Worm (Caenorhabditis elegans) whole organism, young adult: ENCODE results near the gene cul-2.

Source experiments
- B0261.1 ChIP-seq: sonication (generic microtip); optimal IDR thresholded peaks from 2 replicates; lab custom pipeline; 2016; ENCODE audit warnings: mild to moderate bottlenecking, missing genetic modification characterization, moderate library complexity, missing compliant biosample characterization
- F22D6.2 ChIP-seq: sonication (generic microtip); optimal IDR thresholded peaks from 2 replicates; lab custom pipeline; 2016; ENCODE audit warnings: mild to moderate bottlenecking, missing genetic modification characterization, missing compliant biosample characterization
- F33H1.4 ChIP-seq: fragments of 200-800 bp; sonication (Bioruptor generic); IDR thresholded peaks from 2 replicates; pipeline ENCODE4 v1.3.6; 2022; ENCODE audit warnings: missing genetic modification reagents, missing genetic modification characterization, missing compliant biosample characterization
- F39B2.1 ChIP-seq: fragments of 200-800 bp; sonication (Bioruptor generic); IDR thresholded peaks from 2 replicates; pipeline ENCODE4 v1.3.6; 2022; ENCODE audit warnings: missing genetic modification reagents, missing genetic modification characterization, missing compliant biosample characterization
- F57C9.4 ChIP-seq: sonication (generic microtip); optimal IDR thresholded peaks from 2 replicates; lab custom pipeline; 2017; ENCODE audit warnings: mild to moderate bottlenecking, missing genetic modification characterization, missing compliant biosample characterization
- K12H6.12 ChIP-seq: fragments of 200-800 bp; sonication (Bioruptor generic); optimal IDR thresholded peaks from 2 replicates; lab custom pipeline; 2018; ENCODE audit warnings: mild to moderate bottlenecking, missing genetic modification characterization, missing compliant biosample characterization
- Y53G8AR.9 ChIP-seq: fragments of 200-800 bp; sonication (Bioruptor generic); conservative IDR thresholded peaks from 2 replicates; pipeline ENCODE4 v1.3.6; 2022; ENCODE audit warnings: missing genetic modification reagents, missing genetic modification characterization, missing compliant biosample characterization
- Y79H2A.3 ChIP-seq: fragments of 200-800 bp; sonication (Bioruptor generic); conservative IDR thresholded peaks from 2 replicates; pipeline ENCODE4 v1.3.6; 2022; ENCODE audit warnings: missing genetic modification reagents, missing genetic modification characterization, missing compliant biosample characterization
- ZK185.1 ChIP-seq: sonication (generic microtip); optimal IDR thresholded peaks from 2 replicates; lab custom pipeline; 2016; ENCODE audit warnings: mild to moderate bottlenecking, missing genetic modification characterization, missing compliant biosample characterization; ENCODE audit not compliant: poor library complexity, severe bottlenecking
- akir-1 ChIP-seq: fragments of 200-800 bp; sonication (Bioruptor generic); optimal IDR thresholded peaks from 2 replicates; lab custom pipeline; 2018; ENCODE audit warnings: mild to moderate bottlenecking, missing genetic modification characterization, moderate library complexity, missing compliant biosample characterization
- ama-1 ChIP-seq, 3 experiments: fragments of 150-350 bp in 1 of 3; sonication (generic microtip) in 2 of 3; optimal IDR thresholded peaks; 2 replicates each; lab custom pipeline; 2014 to 2018; ENCODE audit warnings: missing biosample characterization in 2 of 3, missing genetic modification characterization in 2 of 3, missing genetic modification reagents in 2 of 3
- athp-1 ChIP-seq: sonication (generic microtip); optimal IDR thresholded peaks from 2 replicates; lab custom pipeline; 2017; ENCODE audit warnings: mild to moderate bottlenecking, missing genetic modification characterization, missing compliant biosample characterization
- attf-5 ChIP-seq: fragments of 200-800 bp; sonication (Bioruptor generic); optimal IDR thresholded peaks from 2 replicates; lab custom pipeline; 2018; ENCODE audit warnings: mild to moderate bottlenecking, missing genetic modification characterization, missing compliant biosample characterization
- attf-6 ChIP-seq: fragments of 200-800 bp; sonication (Bioruptor generic); IDR thresholded peaks from 2 replicates; pipeline ENCODE4 v1.3.6; 2022; ENCODE audit warnings: missing genetic modification reagents, missing genetic modification characterization, missing compliant biosample characterization
- bed-1 ChIP-seq: fragments of 200-800 bp; sonication (Bioruptor generic); IDR thresholded peaks from 2 replicates; pipeline ENCODE4 v1.3.6; 2022; ENCODE audit warnings: missing genetic modification reagents, missing genetic modification characterization, missing compliant biosample characterization
- bed-2 ChIP-seq: fragments of 200-800 bp; sonication (Bioruptor generic); IDR thresholded peaks from 2 replicates; pipeline ENCODE4 v1.3.6; 2022; ENCODE audit warnings: missing genetic modification reagents, missing genetic modification characterization, missing compliant biosample characterization
- cebp-2 ChIP-seq: fragments of 200-800 bp; sonication (Bioruptor generic); IDR thresholded peaks from 2 replicates; pipeline ENCODE4 v1.3.6; 2022; ENCODE audit warnings: missing genetic modification characterization, missing compliant biosample characterization
- dpl-1 ChIP-seq: fragments of 150-350 bp; optimal IDR thresholded peaks from 2 replicates; lab custom pipeline; 2014; ENCODE audit warnings: missing biosample characterization, missing genetic modification reagents, missing genetic modification characterization
- efl-1 ChIP-seq: fragments of 150-350 bp; optimal IDR thresholded peaks from 2 replicates; lab custom pipeline; 2014; ENCODE audit warnings: missing biosample characterization, missing genetic modification reagents, missing genetic modification characterization
- egrh-3 ChIP-seq: fragments of 200-800 bp; sonication (Bioruptor generic); IDR thresholded peaks from 2 replicates; pipeline ENCODE4 v1.3.6; 2022; ENCODE audit warnings: missing genetic modification reagents, missing genetic modification characterization, missing compliant biosample characterization
- fkh-3 ChIP-seq: sonication (generic microtip); optimal IDR thresholded peaks from 2 replicates; lab custom pipeline; 2016; ENCODE audit warnings: mild to moderate bottlenecking, missing genetic modification characterization, missing compliant biosample characterization
- hlh-12 ChIP-seq: sonication (generic microtip); optimal IDR thresholded peaks from 2 replicates; lab custom pipeline; 2016; ENCODE audit warnings: missing genetic modification characterization, missing compliant biosample characterization
- hmg-1.2 ChIP-seq: fragments of 200-800 bp; sonication (Bioruptor generic); IDR thresholded peaks from 2 replicates; pipeline ENCODE4 v1.3.6; 2022; ENCODE audit warnings: missing genetic modification reagents, missing genetic modification characterization, missing compliant biosample characterization
- hmg-20 ChIP-seq: fragments of 200-800 bp; sonication (Bioruptor generic); IDR thresholded peaks from 2 replicates; pipeline ENCODE4 v1.3.6; 2022; ENCODE audit warnings: missing genetic modification reagents, missing genetic modification characterization, missing compliant biosample characterization
- hsf-1 ChIP-seq: fragments of 200-800 bp; sonication (Bioruptor generic); IDR thresholded peaks from 2 replicates; pipeline ENCODE4 v1.3.6; 2022; ENCODE audit warnings: missing genetic modification reagents, missing genetic modification characterization, missing compliant biosample characterization
- let-607 ChIP-seq, 2 experiments: fragments of 200-800 bp in 1 of 2; sonication (Bioruptor generic) in 1 of 2; sonication (generic microtip) in 1 of 2; optimal IDR thresholded peaks; 2 replicates each; lab custom pipeline; 2016 to 2018; ENCODE audit warnings: mild to moderate bottlenecking in 2 of 2, missing compliant biosample characterization in 2 of 2, missing genetic modification characterization in 2 of 2, moderate library complexity in 2 of 2, missing genotype in 1 of 2
- lir-1 ChIP-seq: fragments of 200-800 bp; sonication (Bioruptor generic); conservative IDR thresholded peaks from 2 replicates; pipeline ENCODE4 v1.3.6; 2022; ENCODE audit warnings: missing genetic modification reagents, missing genetic modification characterization, missing compliant biosample characterization
- lsl-1 ChIP-seq: fragments of 200-800 bp; sonication (Bioruptor generic); optimal IDR thresholded peaks from 2 replicates; lab custom pipeline; 2018; ENCODE audit warnings: mild to moderate bottlenecking, missing genetic modification characterization, moderate library complexity, missing compliant biosample characterization
- madf-10 ChIP-seq: sonication (generic microtip); optimal IDR thresholded peaks from 2 replicates; lab custom pipeline; 2016; ENCODE audit warnings: mild to moderate bottlenecking, missing genetic modification characterization, missing compliant biosample characterization
- mes-4 ChIP-seq: sonication (generic microtip); optimal IDR thresholded peaks from 2 replicates; lab custom pipeline; 2016; ENCODE audit warnings: missing genotype, missing genetic modification characterization, missing compliant biosample characterization
- nfyb-1 ChIP-seq: fragments of 200-800 bp; sonication (Bioruptor generic); IDR thresholded peaks from 2 replicates; pipeline ENCODE4 v1.3.6; 2022; ENCODE audit warnings: missing genetic modification reagents, missing genetic modification characterization, missing compliant biosample characterization
- nhr-179 ChIP-seq: sonication (generic microtip); optimal IDR thresholded peaks from 2 replicates; lab custom pipeline; 2016; ENCODE audit warnings: mild to moderate bottlenecking, missing genetic modification characterization, missing compliant biosample characterization
- nhr-27 ChIP-seq: fragments of 200-800 bp; sonication (Bioruptor generic); optimal IDR thresholded peaks from 2 replicates; lab custom pipeline; 2018; ENCODE audit warnings: mild to moderate bottlenecking, missing genetic modification characterization, moderate library complexity, missing compliant biosample characterization
- nhr-90 ChIP-seq: sonication (generic microtip); optimal IDR thresholded peaks from 2 replicates; lab custom pipeline; 2016; ENCODE audit warnings: missing genotype, mild to moderate bottlenecking, missing genetic modification characterization, missing compliant biosample characterization
- pbrm-1 ChIP-seq: fragments of 200-800 bp; sonication (Bioruptor generic); IDR thresholded peaks from 2 replicates; pipeline ENCODE4 v1.3.6; 2022; ENCODE audit warnings: missing genetic modification reagents, missing genetic modification characterization, missing compliant biosample characterization
- rcor-1 ChIP-seq: fragments of 200-800 bp; sonication (Bioruptor generic); IDR thresholded peaks from 2 replicates; pipeline ENCODE4 v1.3.6; 2022; ENCODE audit warnings: missing genetic modification reagents, missing genetic modification characterization, missing compliant biosample characterization
- repo-1 ChIP-seq: sonication (generic microtip); optimal IDR thresholded peaks from 2 replicates; lab custom pipeline; 2017; ENCODE audit warnings: mild to moderate bottlenecking, missing genetic modification characterization, missing compliant biosample characterization
- sea-2 ChIP-seq: fragments of 200-800 bp; sonication (Bioruptor generic); IDR thresholded peaks from 2 replicates; pipeline ENCODE4 v1.3.6; 2022; ENCODE audit warnings: missing genetic modification characterization, missing compliant biosample characterization
- snpc-1.1 ChIP-seq: sonication (generic microtip); optimal IDR thresholded peaks from 2 replicates; lab custom pipeline; 2017; ENCODE audit warnings: missing genetic modification characterization, mild to moderate bottlenecking, missing compliant biosample characterization, antibody characterized with exemption, moderate library complexity, missing genotype, missing genetic modification reagents; ENCODE audit not compliant: insufficient read depth
- unc-130 ChIP-seq: sonication (generic microtip); optimal IDR thresholded peaks from 2 replicates; lab custom pipeline; 2016; ENCODE audit warnings: missing genetic modification reagents, missing genetic modification characterization, missing compliant biosample characterization
- zim-3 ChIP-seq: sonication (generic microtip); optimal IDR thresholded peaks from 2 replicates; lab custom pipeline; 2017; ENCODE audit warnings: mild to moderate bottlenecking, missing genetic modification characterization, moderate library complexity, missing compliant biosample characterization
- ztf-26 ChIP-seq: sonication (generic microtip); optimal IDR thresholded peaks from 2 replicates; lab custom pipeline; 2017; ENCODE audit warnings: missing genetic modification characterization, missing compliant biosample characterization

The cul-2 gene

ce11 chrIII:13701691-13702090 lies 14.6 kb downstream of the cul-2 start, which contains the start of gene lit-1 (continued):
- TF ChIP-seq K12H6.12 (tag; lab: Kevin White, UChicago) (no peak), ZK185.1 (no peak), sea-2 (GFP tag; lab: Robert Waterston, UW) (no peak), B0261.1 (tag; lab: Kevin White, UChicago) (no peak), Y79H2A.3 (GFP tag; lab: Robert Waterston, UW) (no peak)

- peak; percentile 31; the same call in 1 of the 2 replicates for TF ChIP-seq nfyb-1 (GFP tag; lab: Robert Waterston, UW)
- TF ChIP-seq rcor-1 = no peak
Measured at ce11 chrIII:13708415-13708814, 21.3 kb downstream of the cul-2 start.

- no peak for TF ChIP-seq Y79H2A.3 (GFP tag; lab: Robert Waterston, UW)
- TF ChIP-seq ztf-26 (tag; lab: Kevin White, UChicago) = peak; percentile 8
Measured at ce11 chrIII:13709122-13709521, 22.1 kb downstream of the cul-2 start.

ce11 chrIII:13710666-13711065 lies 23.6 kb downstream of the cul-2 start:
- TF ChIP-seq Y53G8AR.9 (GFP tag; lab: Robert Waterston, UW) = no peak
- TF ChIP-seq lsl-1 = no peak
- TF ChIP-seq F33H1.4 (GFP tag; lab: Robert Waterston, UW) = no peak
- no peak for TF ChIP-seq F57C9.4 (tag; lab: Kevin White, UChicago)
- TF ChIP-seq zim-3 (tag; lab: Kevin White, UChicago) = no peak
- no peak for TF ChIP-seq akir-1 (GFP tag; lab: Kevin White, UChicago)
- TF ChIP-seq nhr-27 = no peak
- TF ChIP-seq ama-1 (optimal IDR thresholded peaks at IDR 0.05; lab: Kevin White, UChicago) = no peak
- no peak for TF ChIP-seq ama-1 (GFP tag; optimal IDR thresholded peaks at IDR 0.05; lab: Kevin White, UChicago)
- TF ChIP-seq lir-1 = no peak
- TF ChIP-seq hlh-12 (tag; lab: Kevin White, UChicago) = no peak
- TF ChIP-seq hsf-1 (GFP tag; lab: Robert Waterston, UW) = no peak
- TF ChIP-seq athp-1 (tag; lab: Kevin White, UChicago) = no peak
- TF ChIP-seq efl-1 = no peak
- TF ChIP-seq attf-6 (GFP tag; lab: Robert Waterston, UW) = no peak
- TF ChIP-seq F39B2.1 (GFP tag; lab: Robert Waterston, UW) = no peak
- no peak for TF ChIP-seq madf-10 (tag; lab: Kevin White, UChicago)

- no peak for TF ChIP-seq nhr-179 (tag; lab: Kevin White, UChicago)
- no peak for TF ChIP-seq snpc-1.1 (tag; lab: Kevin White, UChicago)
- no peak for TF ChIP-seq F22D6.2 (tag; lab: Kevin White, UChicago)
- TF ChIP-seq let-607 (tag; optimal IDR thresholded peaks at IDR 0.05; lab: Kevin White, UChicago) = no peak
- TF ChIP-seq rcor-1 = no peak
- TF ChIP-seq hsf-1 (GFP tag; lab: Robert Waterston, UW) = no peak
- 0 out of 2 replicates have a peak, but pooled peaks have one; percentile 19 for TF ChIP-seq egrh-3
- no peak for TF ChIP-seq cebp-2
- TF ChIP-seq pbrm-1 (GFP tag; lab: Robert Waterston, UW) = 0 out of 2 replicates have a peak, but pooled peaks have one; percentile 28
- TF ChIP-seq attf-5 (GFP tag; lab: Kevin White, UChicago) = no peak
- no peak for TF ChIP-seq hmg-20 (GFP tag; lab: Robert Waterston, UW)
- TF ChIP-seq bed-1 (GFP tag; lab: Robert Waterston, UW) = no peak
- no peak for TF ChIP-seq dpl-1
- TF ChIP-seq fkh-3 (tag; lab: Kevin White, UChicago) = no peak
- TF ChIP-seq Y79H2A.3 (GFP tag; lab: Robert Waterston, UW) = no peak
- TF ChIP-seq repo-1 (tag; lab: Kevin White, UChicago) = no peak
- TF ChIP-seq mes-4 (tag; lab: Kevin White, UChicago) = no peak
- no peak for TF ChIP-seq bed-2 (GFP tag; lab: Robert Waterston, UW)
- TF ChIP-seq F39B2.1 (GFP tag; lab: Robert Waterston, UW) = no peak
- TF ChIP-seq lir-1 = no peak
- no peak for TF ChIP-seq unc-130
- peak; percentile 84 for TF ChIP-seq hmg-1.2 (GFP tag; lab: Robert Waterston, UW)
- no peak for TF ChIP-seq nhr-90 (tag; lab: Kevin White, UChicago)
Measured at ce11 chrIII:13712854-13713293, 25.8 kb downstream of the cul-2 start.
